Fruit fly (Drosophila melanogaster) whole organism, prepupa: ENCODE results near the gene CG10597.

Source experiments
- CG10631 ChIP-seq: fragments of 200-800 bp; sonication (Bioruptor generic); optimal IDR thresholded peaks from 2 replicates; lab custom pipeline; 2016; ENCODE audit warnings: missing biosample characterization, missing genetic modification characterization
- CG11294 ChIP-seq: fragments of 200-800 bp; sonication (Bioruptor generic); IDR thresholded peaks from 2 replicates; pipeline ENCODE4 v1.3.6; 2022; ENCODE audit warnings: missing biosample characterization, missing genetic modification characterization
- CG11902 ChIP-seq: fragments of 200-800 bp; sonication (Bioruptor generic); optimal IDR thresholded peaks from 3 replicates; lab custom pipeline; 2016; ENCODE audit warnings: missing biosample characterization, missing genetic modification characterization
- CG1621 ChIP-seq: fragments of 200-800 bp; sonication (Bioruptor generic); optimal IDR thresholded peaks from 3 replicates; lab custom pipeline; 2018; ENCODE audit warnings: missing biosample characterization, mild to moderate bottlenecking, missing genetic modification characterization
- CG3032 ChIP-seq: fragments of 200-800 bp; optimal IDR thresholded peaks from 2 replicates; lab custom pipeline; 2019; ENCODE audit warnings: missing biosample characterization, mild to moderate bottlenecking, missing genetic modification characterization, moderate library complexity
- CG32006 ChIP-seq: fragments of 200-800 bp; sonication (Bioruptor generic); optimal IDR thresholded peaks from 3 replicates; lab custom pipeline; 2017; ENCODE audit warnings: missing biosample characterization, mild to moderate bottlenecking, missing genetic modification characterization
- CG34406 ChIP-seq: fragments of 200-800 bp; sonication (Bioruptor generic); optimal IDR thresholded peaks from 3 replicates; lab custom pipeline; 2016; ENCODE audit warnings: missing biosample characterization, missing genetic modification characterization
- CG4318 ChIP-seq: fragments of 200-800 bp; sonication (Bioruptor generic); optimal IDR thresholded peaks from 3 replicates; lab custom pipeline; 2017; ENCODE audit warnings: missing biosample characterization, mild to moderate bottlenecking, missing genetic modification characterization
- CG6163 ChIP-seq: fragments of 200-800 bp; sonication (Bioruptor generic); IDR thresholded peaks from 3 replicates; pipeline ENCODE4 v1.3.6; 2022; ENCODE audit warnings: missing biosample characterization, missing genetic modification characterization
- CG6276 ChIP-seq: fragments of 200-800 bp; sonication (Bioruptor generic); optimal IDR thresholded peaks from 2 replicates; lab custom pipeline; 2017; ENCODE audit warnings: missing biosample characterization, mild to moderate bottlenecking, missing genetic modification characterization
- CG6792 ChIP-seq: fragments of 200-800 bp; sonication (Bioruptor generic); optimal IDR thresholded peaks from 3 replicates; lab custom pipeline; 2016; ENCODE audit warnings: missing biosample characterization, missing genetic modification characterization
- CG6808 ChIP-seq: fragments of 200-800 bp; sonication (Bioruptor generic); optimal IDR thresholded peaks from 3 replicates; lab custom pipeline; 2017; ENCODE audit warnings: missing biosample characterization, missing genetic modification characterization, mild to moderate bottlenecking, moderate library complexity, missing genetic modification reagents
- CG7368 ChIP-seq: fragments of 200-800 bp; sonication (Bioruptor generic); optimal IDR thresholded peaks from 3 replicates; lab custom pipeline; 2016; ENCODE audit warnings: missing biosample characterization, missing genetic modification characterization
- CG8119 ChIP-seq: fragments of 200-800 bp; sonication (Bioruptor generic); IDR thresholded peaks from 3 replicates; pipeline ENCODE4 v1.3.6; 2022; ENCODE audit warnings: missing biosample characterization, missing genetic modification characterization
- CG8319 ChIP-seq: fragments of 200-800 bp; sonication (Bioruptor generic); optimal IDR thresholded peaks from 3 replicates; lab custom pipeline; 2016; ENCODE audit warnings: missing biosample characterization, missing genetic modification characterization
- CG9139 ChIP-seq: fragments of 200-800 bp; sonication (Bioruptor generic); optimal IDR thresholded peaks from 3 replicates; lab custom pipeline; 2017; ENCODE audit warnings: missing biosample characterization, mild to moderate bottlenecking, missing genetic modification characterization
- Eip75B ChIP-seq: fragments of 200-800 bp; sonication (Bioruptor generic); optimal IDR thresholded peaks from 3 replicates; lab custom pipeline; 2016; ENCODE audit warnings: missing biosample characterization, missing genetic modification characterization
- Eip78C ChIP-seq: fragments of 200-800 bp; sonication (Bioruptor generic); peaks from one replicate; lab custom pipeline; 2016; ENCODE audit warnings: missing biosample characterization, missing genetic modification characterization
- Eip93F ChIP-seq: fragments of 200-800 bp; sonication (Bioruptor generic); optimal IDR thresholded peaks from 2 replicates; lab custom pipeline; 2016; ENCODE audit warnings: missing biosample characterization, mild to moderate bottlenecking, missing genetic modification characterization
- Ets96B ChIP-seq: fragments of 200-800 bp; optimal IDR thresholded peaks from 2 replicates; lab custom pipeline; 2019; ENCODE audit warnings: missing biosample characterization, mild to moderate bottlenecking, missing genetic modification characterization, moderate library complexity
- Gug ChIP-seq: fragments of 200-800 bp; sonication (Bioruptor generic); IDR thresholded peaks from 2 replicates; pipeline ENCODE4 v1.3.6; 2022; ENCODE audit warnings: missing biosample characterization, missing genetic modification characterization
- Hr38 ChIP-seq: sonication (Bioruptor generic); optimal IDR thresholded peaks from 2 replicates; lab custom pipeline; 2016; ENCODE audit warnings: missing biosample characterization, missing genetic modification characterization
- Hr39 ChIP-seq: fragments of 200-800 bp; sonication (Bioruptor generic); optimal IDR thresholded peaks from 2 replicates; lab custom pipeline; 2016; ENCODE audit warnings: missing biosample characterization, missing genetic modification characterization
- Lpt ChIP-seq: fragments of 200-800 bp; sonication (Bioruptor generic); optimal IDR thresholded peaks from 3 replicates; lab custom pipeline; 2016; ENCODE audit warnings: missing biosample characterization, missing genetic modification characterization
- OdsH ChIP-seq: fragments of 200-800 bp; sonication (Bioruptor generic); optimal IDR thresholded peaks from 3 replicates; lab custom pipeline; 2016; ENCODE audit warnings: missing biosample characterization, missing genetic modification characterization
- Smox ChIP-seq: fragments of 200-800 bp; sonication (Bioruptor generic); optimal IDR thresholded peaks from 3 replicates; lab custom pipeline; 2016; ENCODE audit warnings: missing biosample characterization, missing genetic modification characterization
- Sox15 ChIP-seq: fragments of 200-800 bp; sonication (Bioruptor generic); optimal IDR thresholded peaks from 3 replicates; lab custom pipeline; 2016; ENCODE audit warnings: missing biosample characterization, missing genetic modification characterization
- acj6 ChIP-seq: fragments of 200-800 bp; sonication (Bioruptor generic); optimal IDR thresholded peaks from 3 replicates; lab custom pipeline; 2016; ENCODE audit warnings: missing biosample characterization, missing genetic modification characterization
- dac ChIP-seq: fragments of 200-800 bp; sonication (Bioruptor generic); optimal IDR thresholded peaks from 2 replicates; lab custom pipeline; 2017; ENCODE audit warnings: missing biosample characterization, mild to moderate bottlenecking, missing genetic modification characterization
- dsx ChIP-seq: fragments of 200-800 bp; optimal IDR thresholded peaks from 3 replicates; lab custom pipeline; 2019; ENCODE audit warnings: missing biosample characterization, mild to moderate bottlenecking, missing genetic modification characterization, moderate library complexity; ENCODE audit not compliant: poor library complexity, severe bottlenecking
- esn ChIP-seq: fragments of 200-800 bp; sonication (Bioruptor generic); optimal IDR thresholded peaks from 2 replicates; lab custom pipeline; 2016; ENCODE audit warnings: missing biosample characterization, mild to moderate bottlenecking, missing genetic modification characterization, moderate library complexity
- fd59A ChIP-seq: fragments of 200-800 bp; sonication (Bioruptor generic); optimal IDR thresholded peaks from 2 replicates; lab custom pipeline; 2017; ENCODE audit warnings: missing biosample characterization, mild to moderate bottlenecking, missing genetic modification characterization, missing genetic modification reagents
- fd85E ChIP-seq: fragments of 200-800 bp; sonication (Bioruptor generic); optimal IDR thresholded peaks from 3 replicates; lab custom pipeline; 2016; ENCODE audit warnings: missing biosample characterization, missing genetic modification characterization
- fkh ChIP-seq: fragments of 200-800 bp; sonication (Bioruptor generic); optimal IDR thresholded peaks from 3 replicates; lab custom pipeline; 2017; ENCODE audit warnings: missing biosample characterization, mild to moderate bottlenecking, missing genetic modification characterization, moderate library complexity
- lz ChIP-seq: fragments of 200-800 bp; sonication (Bioruptor generic); optimal IDR thresholded peaks from 3 replicates; lab custom pipeline; 2016; ENCODE audit warnings: missing biosample characterization, missing genetic modification characterization
- net ChIP-seq: fragments of 200-800 bp; sonication (Bioruptor generic); optimal IDR thresholded peaks from 3 replicates; lab custom pipeline; 2016; ENCODE audit warnings: missing biosample characterization, missing genetic modification characterization
- spab ChIP-seq: fragments of 200-800 bp; sonication (Bioruptor generic); optimal IDR thresholded peaks from 2 replicates; lab custom pipeline; 2017; ENCODE audit warnings: missing biosample characterization, mild to moderate bottlenecking, missing genetic modification characterization, missing genetic modification reagents
- svp ChIP-seq: fragments of 200-800 bp; sonication (Bioruptor generic); peaks from one replicate; lab custom pipeline; 2016; ENCODE audit warnings: missing biosample characterization, missing genetic modification characterization
- topi ChIP-seq: fragments of 200-800 bp; sonication (Bioruptor generic); optimal IDR thresholded peaks from 3 replicates; lab custom pipeline; 2016; ENCODE audit warnings: missing biosample characterization, missing genetic modification characterization
- vri ChIP-seq: fragments of 200-800 bp; sonication (Bioruptor generic); optimal IDR thresholded peaks from 3 replicates; lab custom pipeline; 2016; ENCODE audit warnings: missing biosample characterization, mild to moderate bottlenecking, missing genetic modification characterization

The CG10597 gene

dm6 chrX:17207865-17208486, 22.9 kb downstream of the CG10597 start, which contains the start of gene CG32563:
TSS of gene CG32563 (plus strand) at chrX:17208436.
- TF ChIP-seq topi (no peak), CG8119 (GFP tag; lab: Robert Waterston, UW) (no peak)

dm6 chrX:17206046-17206445, 24.8 kb downstream of the CG10597 start, which contains the start of gene CG32564:
TSS of gene CG32564 (plus strand) at chrX:17206407.
- TF ChIP-seq fkh (GFP tag; lab: Kevin White, UChicago) (peak; percentile 52), Hr39 (GFP tag; lab: Kevin White, UChicago) (no peak), CG6163 (GFP tag; lab: Robert Waterston, UW) (no peak), CG32006 (no peak), Lpt (no peak), esn (GFP tag; lab: Kevin White, UChicago) (no peak)

- TF ChIP-seq CG6792 (GFP tag; lab: Kevin White, UChicago) (no peak), CG7368 (GFP tag; lab: Kevin White, UChicago) (no peak), CG10631 (GFP tag; lab: Kevin White, UChicago) (no peak), CG6276 (GFP tag; lab: Kevin White, UChicago) (no peak), CG1621 (no peak), Hr38 (no peak), svp (no peak), dsx (no peak), CG9139 (GFP tag; lab: Kevin White, UChicago) (no peak)
These were observed 25.8 kb downstream of the CG10597 start for dm6 chrX:17205028-17205427.

dm6 chrX:17202498-17203162, 28.2 kb downstream of the CG10597 start, which contains the start of the genes TTLL1A and CG5070:
TSS of gene TTLL1A (minus strand) at chrX:17202598.
TSS of gene CG5070 (plus strand) at chrX:17203112.
- TF ChIP-seq Eip78C (GFP tag; lab: Kevin White, UChicago) (no peak), Eip93F (GFP tag; lab: Kevin White, UChicago) (no peak), OdsH (GFP tag; lab: Kevin White, UChicago) (no peak), CG6792 (GFP tag; lab: Kevin White, UChicago) (no peak), Hr38 (no peak), CG11902 (no peak), dac (GFP tag; lab: Kevin White, UChicago) (no peak), net (GFP tag; lab: Kevin White, UChicago) (no peak), CG32006 (no peak), CG8319 (GFP tag; lab: Kevin White, UChicago) (no peak), CG8119 (GFP tag; lab: Robert Waterston, UW) (no peak), CG34406 (no peak), CG11294 (GFP tag; lab: Robert Waterston, UW) (no peak)

- TF ChIP-seq Eip93F (GFP tag; lab: Kevin White, UChicago) (no peak), Smox (no peak), svp (peak; percentile 63)
These were observed 42.7 kb downstream of the CG10597 start for dm6 chrX:17188167-17188566.

dm6 chrX:17187495-17187894, 43.3 kb downstream of the CG10597 start:
- TF ChIP-seq Lpt: no peak
- TF ChIP-seq vri (GFP tag; lab: Kevin White, UChicago): no peak
- TF ChIP-seq lz: peak; percentile 2
- TF ChIP-seq svp: peak; percentile 38
- peak; percentile 30 for TF ChIP-seq CG6276 (GFP tag; lab: Kevin White, UChicago)
- peak; percentile 53 for TF ChIP-seq acj6 (GFP tag; lab: Kevin White, UChicago)
- TF ChIP-seq CG1621: no peak
- no peak for TF ChIP-seq Eip93F (GFP tag; lab: Kevin White, UChicago)
- no peak for TF ChIP-seq fd85E (GFP tag; lab: Kevin White, UChicago)
- no peak for TF ChIP-seq Ets96B
- TF ChIP-seq CG4318 (GFP tag; lab: Kevin White, UChicago): peak; percentile 2
- no peak for TF ChIP-seq CG3032
- no peak for TF ChIP-seq CG6808 (GFP tag; lab: Kevin White, UChicago)
- peak; percentile 41 for TF ChIP-seq CG6792 (GFP tag; lab: Kevin White, UChicago)
- no peak for TF ChIP-seq fd59A (GFP tag; lab: Kevin White, UChicago)
- TF ChIP-seq Gug (GFP tag; lab: Robert Waterston, UW): 0 out of 2 replicates have a peak, but pooled peaks have one; percentile 12
- no peak for TF ChIP-seq Eip75B (GFP tag; lab: Kevin White, UChicago)
- peak; percentile 8 for TF ChIP-seq CG7368 (GFP tag; lab: Kevin White, UChicago)
- TF ChIP-seq spab (GFP tag; lab: Kevin White, UChicago): no peak
- peak; percentile 80 for TF ChIP-seq Eip78C (GFP tag; lab: Kevin White, UChicago)
- peak; percentile 53 for TF ChIP-seq esn (GFP tag; lab: Kevin White, UChicago)
- peak; percentile 32 for TF ChIP-seq Sox15
- TF ChIP-seq OdsH (GFP tag; lab: Kevin White, UChicago): peak; percentile 62
